Worm (Caenorhabditis elegans) whole organism, early embryonic: ENCODE results near the gene F58D12.3.

Experiments
- B0310.2 ChIP-seq: sonication (generic microtip); optimal IDR thresholded peaks from 2 replicates; lab custom pipeline; 2016; ENCODE audit warnings: mild to moderate bottlenecking, missing genetic modification characterization, missing compliant biosample characterization
- ceh-13 ChIP-seq: fragments of 200-800 bp; sonication (Bioruptor generic); optimal IDR thresholded peaks from 2 replicates; lab custom pipeline; 2018; ENCODE audit warnings: mild to moderate bottlenecking, missing genetic modification characterization, missing compliant biosample characterization
- ceh-36 ChIP-seq: sonication (generic microtip); optimal IDR thresholded peaks from 2 replicates; lab custom pipeline; 2016; ENCODE audit warnings: missing genetic modification characterization, inconsistent platforms, missing compliant biosample characterization
- hmg-4 ChIP-seq: fragments of 200-800 bp; sonication (Bioruptor generic); optimal IDR thresholded peaks from 2 replicates; lab custom pipeline; 2018; ENCODE audit warnings: mild to moderate bottlenecking, missing genetic modification characterization, missing compliant biosample characterization
- tbx-11 ChIP-seq: fragments of 200-800 bp; sonication (Bioruptor generic); IDR thresholded peaks from 2 replicates; pipeline ENCODE4 v1.3.6; 2022; ENCODE audit warnings: missing genetic modification characterization, missing compliant biosample characterization
- tra-4 ChIP-seq: sonication (generic microtip); optimal IDR thresholded peaks from 2 replicates; lab custom pipeline; 2017; ENCODE audit warnings: missing genetic modification characterization, missing compliant biosample characterization

Gene F58D12.3

DNA sequence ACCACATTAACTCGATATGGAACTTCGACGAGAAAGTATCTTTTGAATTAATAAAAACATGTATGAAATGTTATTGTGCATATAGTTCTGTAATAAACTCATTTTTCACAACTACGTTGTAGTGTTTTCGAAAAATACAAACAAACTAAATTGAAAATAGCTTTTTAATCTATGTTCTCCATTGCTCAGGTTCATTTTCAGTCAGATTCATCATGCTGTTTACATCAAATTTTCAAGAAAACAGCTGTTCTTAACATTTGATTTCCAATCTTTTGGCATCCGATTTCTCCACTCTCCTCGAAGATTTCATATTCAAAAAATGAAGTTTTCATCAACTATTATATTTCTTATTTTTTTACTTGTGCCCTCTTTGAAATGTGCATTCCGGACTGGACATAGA, 52.4 kb downstream of the F58D12.3 start, which contains the start of gene H39E23.2:
Gene H39E23.2 (plus strand): TSS at position 301 of the 400 bp plus-strand sequence.
- TF ChIP-seq ceh-13 (GFP tag; lab: Kevin White, UChicago), result no peak
- no peak for TF ChIP-seq B0310.2 (tag; lab: Kevin White, UChicago)
- TF ChIP-seq hmg-4 (GFP tag; lab: Kevin White, UChicago), result no peak
- no peak for TF ChIP-seq tbx-11 (GFP tag; lab: Robert Waterston, UW)
- no peak for TF ChIP-seq tra-4
- TF ChIP-seq ceh-36 (tag; lab: Kevin White, UChicago), result no peak
